Worm (Caenorhabditis elegans): Measurements from ENCODE around the gene F02C9.2.

DNA sequence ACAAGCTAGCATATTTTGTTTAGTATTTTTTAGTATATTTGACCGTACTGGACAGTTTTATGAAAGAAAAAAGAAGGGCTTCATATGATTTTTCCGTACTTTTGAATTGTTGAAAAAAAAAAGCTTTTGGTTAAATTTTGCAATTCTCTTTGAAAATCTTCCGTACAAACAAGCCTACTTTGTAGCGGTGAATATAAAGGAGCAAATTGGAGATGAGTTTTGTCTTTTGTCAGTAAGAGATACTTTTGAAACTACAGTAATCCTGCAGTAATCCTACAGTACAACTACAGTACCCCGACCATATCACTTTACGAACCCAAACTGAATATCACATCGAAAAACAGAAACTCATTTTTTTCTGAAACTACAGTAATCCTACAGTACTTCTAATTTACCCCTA lies 11.1 kb upstream of the F02C9.2 start:
- TF ChIP-seq tab-1 (GFP tag; IDR thresholded peaks at IDR 0.05) (no peak), cog-1 (tag; optimal IDR thresholded peaks at IDR 0.05) (no peak), med-1 (GFP tag; optimal IDR thresholded peaks at IDR 0.05; ENCODE audit: insufficient read depth) (no peak), klf-2 (GFP tag; conservative IDR thresholded peaks at IDR 0.05) (no peak), flt-1 (GFP tag; IDR thresholded peaks at IDR 0.05) (no peak), ztf-29 (GFP tag; IDR thresholded peaks at IDR 0.05) (no peak), ztf-23 (GFP tag; IDR thresholded peaks at IDR 0.05) (no peak)
